Worm (Caenorhabditis elegans) whole organism, mixed stage, embryonic: ENCODE results near the gene gdi-1.

Experiments used
- M03D4.4 ChIP-seq: sonication (generic microtip); optimal IDR thresholded peaks from 2 replicates; lab custom pipeline; 2017; ENCODE audit warnings: mild to moderate bottlenecking, missing genetic modification characterization, missing compliant biosample characterization
- bed-3 ChIP-seq: fragments of 200-800 bp; sonication (Bioruptor generic); optimal IDR thresholded peaks from 3 replicates; lab custom pipeline; 2018; ENCODE audit warnings: mild to moderate bottlenecking, missing genetic modification characterization, moderate library complexity, missing compliant biosample characterization
- blmp-1 ChIP-seq: fragments of 150-350 bp; optimal IDR thresholded peaks from 2 replicates; lab custom pipeline; 2014; ENCODE audit warnings: missing biosample characterization, missing genetic modification characterization
- ceh-39 ChIP-seq: fragments of 150-350 bp; optimal IDR thresholded peaks from 2 replicates; lab custom pipeline; 2014; ENCODE audit warnings: missing biosample characterization, missing genetic modification characterization
- ceh-43 ChIP-seq: fragments of 200-800 bp; sonication (Bioruptor generic); optimal IDR thresholded peaks from 2 replicates; lab custom pipeline; 2018; ENCODE audit warnings: mild to moderate bottlenecking, missing genetic modification characterization, moderate library complexity, missing compliant biosample characterization
- ceh-83 ChIP-seq: fragments of 200-800 bp; sonication (Bioruptor generic); optimal IDR thresholded peaks from 2 replicates; lab custom pipeline; 2018; ENCODE audit warnings: mild to moderate bottlenecking, missing genetic modification characterization, missing compliant biosample characterization
- ces-1 ChIP-seq: fragments of 150-350 bp; optimal IDR thresholded peaks from 2 replicates; lab custom pipeline; 2014; ENCODE audit warnings: missing biosample characterization, missing genetic modification reagents, missing genetic modification characterization
- cnd-1 ChIP-seq: fragments of 200-800 bp; sonication (Bioruptor generic); optimal IDR thresholded peaks from 2 replicates; lab custom pipeline; 2018; ENCODE audit warnings: mild to moderate bottlenecking, missing genetic modification characterization, missing compliant biosample characterization
- drap-1 ChIP-seq: fragments of 200-800 bp; sonication (Bioruptor generic); optimal IDR thresholded peaks from 3 replicates; lab custom pipeline; 2018; ENCODE audit warnings: mild to moderate bottlenecking, missing genetic modification characterization, missing compliant biosample characterization
- elt-1 ChIP-seq: sonication (generic microtip); optimal IDR thresholded peaks from 2 replicates; lab custom pipeline; 2017; ENCODE audit warnings: missing genetic modification characterization, mild to moderate bottlenecking, missing compliant biosample characterization, antibody characterized with exemption, moderate library complexity, borderline replicate concordance; ENCODE audit not compliant: insufficient read depth
- elt-3 ChIP-seq: fragments of 150-350 bp; optimal IDR thresholded peaks from 2 replicates; lab custom pipeline; 2014; ENCODE audit warnings: missing biosample characterization, missing genetic modification characterization
- flh-1 ChIP-seq: fragments of 200-800 bp; sonication (Bioruptor generic); optimal IDR thresholded peaks from 2 replicates; lab custom pipeline; 2018; ENCODE audit warnings: mild to moderate bottlenecking, missing genetic modification characterization, moderate library complexity, missing compliant biosample characterization
- ham-2 ChIP-seq: fragments of 200-800 bp; sonication (Bioruptor generic); optimal IDR thresholded peaks from 2 replicates; lab custom pipeline; 2018; ENCODE audit warnings: mild to moderate bottlenecking, missing genetic modification characterization, missing compliant biosample characterization
- hlh-1 ChIP-seq: fragments of 150-350 bp; optimal IDR thresholded peaks from 2 replicates; lab custom pipeline; 2014; ENCODE audit warnings: missing biosample characterization, missing genetic modification reagents, missing genetic modification characterization
- lin-13 ChIP-seq: fragments of 150-350 bp; optimal IDR thresholded peaks from 2 replicates; lab custom pipeline; 2014; ENCODE audit warnings: missing biosample characterization, missing genetic modification characterization
- lin-32 ChIP-seq: fragments of 200-800 bp; sonication (Bioruptor generic); optimal IDR thresholded peaks from 2 replicates; lab custom pipeline; 2018; ENCODE audit warnings: mild to moderate bottlenecking, missing genetic modification characterization, missing compliant biosample characterization
- lsy-2 ChIP-seq: fragments of 150-350 bp; optimal IDR thresholded peaks from 2 replicates; lab custom pipeline; 2014; ENCODE audit warnings: missing biosample characterization, missing genetic modification characterization
- mab-5 ChIP-seq: fragments of 150-350 bp; optimal IDR thresholded peaks from 2 replicates; lab custom pipeline; 2014; ENCODE audit warnings: missing biosample characterization, missing genetic modification characterization
- mep-1 ChIP-seq: fragments of 150-350 bp; optimal IDR thresholded peaks from 2 replicates; lab custom pipeline; 2017; ENCODE audit warnings: missing biosample characterization, missing genetic modification reagents, missing genetic modification characterization, inconsistent platforms
- mls-2 ChIP-seq: sonication (generic microtip); optimal IDR thresholded peaks from 2 replicates; lab custom pipeline; 2016; ENCODE audit warnings: mild to moderate bottlenecking, missing genetic modification characterization, moderate library complexity, missing compliant biosample characterization
- nhr-12 ChIP-seq: fragments of 150-350 bp; optimal IDR thresholded peaks from 2 replicates; lab custom pipeline; 2014; ENCODE audit warnings: missing biosample characterization, missing genetic modification characterization
- nhr-2 ChIP-seq: fragments of 150-350 bp; optimal IDR thresholded peaks from 2 replicates; lab custom pipeline; 2014; ENCODE audit warnings: missing biosample characterization, missing genetic modification characterization
- nhr-237 ChIP-seq: fragments of 150-350 bp; optimal IDR thresholded peaks from 2 replicates; lab custom pipeline; 2014; ENCODE audit warnings: missing biosample characterization, missing genetic modification characterization
- nhr-28 ChIP-seq: fragments of 150-350 bp; optimal IDR thresholded peaks from 2 replicates; lab custom pipeline; 2014; ENCODE audit warnings: missing biosample characterization, missing genetic modification characterization
- nhr-76 ChIP-seq: sonication (generic microtip); optimal IDR thresholded peaks from 2 replicates; lab custom pipeline; 2017; ENCODE audit warnings: missing biosample characterization, missing genetic modification characterization
- pha-4 ChIP-seq: fragments of 150-350 bp; optimal IDR thresholded peaks from 2 replicates; lab custom pipeline; 2018; ENCODE audit warnings: missing biosample characterization, missing genetic modification reagents, missing genetic modification characterization
- sem-2 ChIP-seq: fragments of 200-800 bp; sonication (Bioruptor generic); optimal IDR thresholded peaks from 2 replicates; lab custom pipeline; 2018; ENCODE audit warnings: mild to moderate bottlenecking, missing genetic modification characterization, missing compliant biosample characterization
- snpc-4 ChIP-seq: fragments of 150-350 bp; optimal IDR thresholded peaks from 2 replicates; lab custom pipeline; 2014; ENCODE audit warnings: missing biosample characterization, missing genetic modification characterization
- sptf-1 ChIP-seq: sonication (generic microtip); optimal IDR thresholded peaks from 2 replicates; lab custom pipeline; 2017; ENCODE audit warnings: mild to moderate bottlenecking, missing genetic modification characterization, moderate library complexity, missing compliant biosample characterization
- tbx-8 ChIP-seq: fragments of 200-800 bp; sonication (Bioruptor generic); optimal IDR thresholded peaks from 2 replicates; lab custom pipeline; 2018; ENCODE audit warnings: mild to moderate bottlenecking, missing genetic modification characterization, moderate library complexity, missing compliant biosample characterization
- unc-120 ChIP-seq: sonication (generic microtip); optimal IDR thresholded peaks from 2 replicates; lab custom pipeline; 2017; ENCODE audit warnings: missing genetic modification characterization, missing compliant biosample characterization; ENCODE audit not compliant: poor library complexity, severe bottlenecking
- unc-39 ChIP-seq: fragments of 150-350 bp; optimal IDR thresholded peaks from 2 replicates; lab custom pipeline; 2014; ENCODE audit warnings: missing biosample characterization, missing genetic modification characterization
- unc-62 ChIP-seq: fragments of 150-350 bp; optimal IDR thresholded peaks from 2 replicates; lab custom pipeline; 2014; ENCODE audit warnings: missing biosample characterization, missing genetic modification reagents, missing genetic modification characterization
- zip-8 ChIP-seq: fragments of 150-350 bp; optimal IDR thresholded peaks from 2 replicates; lab custom pipeline; 2014; ENCODE audit warnings: missing biosample characterization, missing genetic modification characterization
- ztf-11 ChIP-seq: fragments of 150-350 bp; optimal IDR thresholded peaks from 2 replicates; lab custom pipeline; 2014; ENCODE audit warnings: missing biosample characterization, missing genetic modification characterization

Gene gdi-1

ce11 chrIV:14792602-14793232, at the start of gene gdi-1:
Gene gdi-1 (minus strand): TSS chrIV:14792887.
- TF ChIP-seq flh-1 (GFP tag; lab: Kevin White, UChicago) (no peak), drap-1 (GFP tag; lab: Kevin White, UChicago) (no peak), mls-2 (tag; lab: Kevin White, UChicago) (no peak), hlh-1 (tag; lab: Kevin White, UChicago) (no peak), elt-1 (tag; lab: Kevin White, UChicago) (no peak), unc-120 (no peak), nhr-12 (tag; lab: Kevin White, UChicago) (no peak), nhr-237 (tag; lab: Kevin White, UChicago) (no peak), sptf-1 (tag; lab: Kevin White, UChicago) (no peak), nhr-2 (tag; lab: Kevin White, UChicago) (no peak), elt-3 (tag; lab: Kevin White, UChicago) (no peak), ceh-43 (GFP tag; lab: Kevin White, UChicago) (no peak), unc-62 (GFP tag; lab: Kevin White, UChicago) (no peak), ztf-11 (tag; lab: Kevin White, UChicago) (no peak)
- TF ChIP-seq, all 35 proteins: peak for 0

- TF ChIP-seq nhr-12 (tag; lab: Kevin White, UChicago) (no peak), ztf-11 (tag; lab: Kevin White, UChicago) (no peak), hlh-1 (tag; lab: Kevin White, UChicago) (no peak), ces-1 (peak; percentile 28), nhr-28 (no peak), sptf-1 (tag; lab: Kevin White, UChicago) (peak; percentile 91), lin-13 (tag; lab: Kevin White, UChicago) (peak; percentile 26), unc-39 (tag; lab: Kevin White, UChicago) (no peak), sem-2 (GFP tag; lab: Kevin White, UChicago) (no peak), M03D4.4 (tag; lab: Kevin White, UChicago) (peak; percentile 83), mls-2 (tag; lab: Kevin White, UChicago) (peak; percentile 82), ceh-83 (GFP tag; lab: Kevin White, UChicago) (peak; percentile 85), flh-1 (GFP tag; lab: Kevin White, UChicago) (peak; percentile 37), lin-32 (peak; percentile 74), mep-1 (tag; lab: Kevin White, UChicago) (no peak), snpc-4 (no peak), drap-1 (GFP tag; lab: Kevin White, UChicago) (no peak), elt-3 (tag; lab: Kevin White, UChicago) (no peak), ham-2 (GFP tag; lab: Kevin White, UChicago) (peak; percentile 70), cnd-1 (peak; percentile 88), lsy-2 (tag; lab: Kevin White, UChicago) (peak; percentile 8), unc-62 (GFP tag; lab: Kevin White, UChicago) (peak; percentile 36), ceh-43 (GFP tag; lab: Kevin White, UChicago) (peak; percentile 35), mab-5 (no peak), zip-8 (no peak), pha-4 (tag; lab: Kevin White, UChicago) (no peak), tbx-8 (peak; percentile 22), blmp-1 (tag; lab: Kevin White, UChicago) (no peak), ceh-39 (tag; lab: Kevin White, UChicago) (peak; percentile 80), nhr-2 (tag; lab: Kevin White, UChicago) (no peak), nhr-237 (tag; lab: Kevin White, UChicago) (no peak), unc-120 (peak; percentile 81), bed-3 (peak; percentile 37), nhr-76 (tag; lab: Kevin White, UChicago) (no peak), elt-1 (tag; lab: Kevin White, UChicago) (peak; percentile 20)
- TF ChIP-seq, all 35 proteins: peak for 18
Measured at ce11 chrIV:14838095-14838494, 45.4 kb upstream of the gdi-1 start.

- peak; percentile 76 for TF ChIP-seq unc-120
- TF ChIP-seq mls-2 (tag; lab: Kevin White, UChicago), result no peak
- TF ChIP-seq ces-1, result peak; percentile 79
Measured at ce11 chrIV:14836885-14837284, 44.2 kb upstream of the gdi-1 start, which contains the start of gene Y57G11C.22. Gene Y57G11C.22 (plus strand): TSS chrIV:14837211.
